Fruit fly (Drosophila melanogaster) whole organism, wandering third instar larva: ENCODE data around the gene Cht11.
A peak's percentile ranks its signal among the peaks of the same experiment; 100 is the strongest.

Experiments
- Abd-B ChIP-seq: fragments of >200 bp; optimal IDR thresholded peaks from 2 replicates; lab custom pipeline; 2017; ENCODE audit warnings: missing biosample characterization, missing genetic modification characterization
- CG32264 ChIP-seq: fragments of 200-800 bp; sonication (Bioruptor generic); optimal IDR thresholded peaks from 2 replicates; lab custom pipeline; 2016; ENCODE audit warnings: missing biosample characterization, missing genetic modification characterization
- Dfd ChIP-seq: fragments of >200 bp; optimal IDR thresholded peaks from 2 replicates; lab custom pipeline; 2017; ENCODE audit warnings: missing biosample characterization, missing genetic modification characterization
- HLH106 ChIP-seq: fragments of 200-800 bp; optimal IDR thresholded peaks from 3 replicates; lab custom pipeline; 2019; ENCODE audit warnings: missing biosample characterization, mild to moderate bottlenecking, missing genetic modification characterization, moderate library complexity
- Hr78 ChIP-seq: fragments of >200 bp; optimal IDR thresholded peaks from 2 replicates; lab custom pipeline; 2017; ENCODE audit warnings: missing biosample characterization, missing genetic modification characterization
- OdsH ChIP-seq: fragments of 200-800 bp; sonication (Bioruptor generic); optimal IDR thresholded peaks from 2 replicates; lab custom pipeline; 2016; ENCODE audit warnings: missing biosample characterization, mild to moderate bottlenecking, missing genetic modification characterization
- br ChIP-seq: fragments of 200-800 bp; sonication (Bioruptor generic); optimal IDR thresholded peaks from 2 replicates; lab custom pipeline; 2016; ENCODE audit warnings: missing biosample characterization, missing genetic modification characterization
- brk ChIP-seq: fragments of 200-800 bp; sonication (Bioruptor generic); optimal IDR thresholded peaks from 2 replicates; lab custom pipeline; 2016; ENCODE audit warnings: missing biosample characterization, mild to moderate bottlenecking, missing genetic modification characterization
- dmrt93B ChIP-seq: fragments of 200-800 bp; sonication (Bioruptor generic); optimal IDR thresholded peaks from 2 replicates; lab custom pipeline; 2018; ENCODE audit warnings: missing biosample characterization, mild to moderate bottlenecking, missing genetic modification characterization
- dsf ChIP-seq: sonication (Bioruptor generic); optimal IDR thresholded peaks from 2 replicates; lab custom pipeline; 2016; ENCODE audit warnings: missing biosample characterization, missing genetic modification characterization, borderline replicate concordance
- fru ChIP-seq: fragments of 200-800 bp; sonication (Bioruptor generic); optimal IDR thresholded peaks from 3 replicates; lab custom pipeline; 2016; ENCODE audit warnings: missing biosample characterization, mild to moderate bottlenecking, missing genetic modification characterization
- h ChIP-seq: fragments of 200-800 bp; sonication (Bioruptor generic); optimal IDR thresholded peaks from 3 replicates; lab custom pipeline; 2016; ENCODE audit warnings: missing biosample characterization, mild to moderate bottlenecking, missing genetic modification characterization
- lola ChIP-seq: fragments of >200 bp; optimal IDR thresholded peaks from 2 replicates; lab custom pipeline; 2017; ENCODE audit warnings: missing biosample characterization, missing genetic modification characterization
- pan ChIP-seq: fragments of >200 bp; optimal IDR thresholded peaks from 2 replicates; lab custom pipeline; 2017

- TF ChIP-seq HLH106 (tag; lab: Kevin White, UChicago) (peak; percentile 92), lola (no peak), dmrt93B (GFP tag; lab: Kevin White, UChicago) (peak; percentile 84), Abd-B (no peak), dsf (GFP tag; lab: Kevin White, UChicago) (peak; percentile 78), h (GFP tag; lab: Kevin White, UChicago) (peak; percentile 97), OdsH (peak; percentile 96), CG32264 (GFP tag; lab: Kevin White, UChicago) (peak; percentile 91), fru (GFP tag; lab: Kevin White, UChicago) (peak; percentile 95), pan (lab: Kevin White, UChicago) (no peak), brk (GFP tag; lab: Kevin White, UChicago) (peak; percentile 91), Hr78 (GFP tag; lab: Kevin White, UChicago) (no peak), Dfd (GFP tag; lab: Kevin White, UChicago) (no peak), br (GFP tag; lab: Kevin White, UChicago) (peak; percentile 96)
Measured at dm6 chrX:6804485-6805295, 44.6 kb downstream of the Cht11 start.
